Worm (Caenorhabditis elegans) whole organism, L3 larva: ENCODE results near the gene cdc-37.
"Not testable (repeated sequence)": the region's sequence is repeated elsewhere in the genome, so short reads cannot be mapped to it uniquely, and the experiment has no call there.

Experiments
- R02D3.7 ChIP-seq: fragments of 150-350 bp; optimal IDR thresholded peaks from 2 replicates; lab custom pipeline; 2014; ENCODE audit warnings: missing biosample characterization, missing genetic modification characterization
- elt-1 ChIP-seq: fragments of 150-350 bp; optimal IDR thresholded peaks from 2 replicates; lab custom pipeline; 2014; ENCODE audit warnings: missing biosample characterization, missing genetic modification characterization
- fos-1 ChIP-seq: fragments of 150-350 bp; optimal IDR thresholded peaks from 2 replicates; lab custom pipeline; 2014; ENCODE audit warnings: missing biosample characterization, missing genetic modification characterization
- hmg-11 ChIP-seq: sonication (generic microtip); optimal IDR thresholded peaks from 2 replicates; lab custom pipeline; 2016; ENCODE audit warnings: missing genetic modification characterization, missing compliant biosample characterization
- jun-1 ChIP-seq: fragments of 150-350 bp; optimal IDR thresholded peaks from 2 replicates; lab custom pipeline; 2014; ENCODE audit warnings: missing biosample characterization, missing genetic modification reagents, missing genetic modification characterization
- lin-15B ChIP-seq: fragments of 150-350 bp; optimal IDR thresholded peaks from 2 replicates; lab custom pipeline; 2014; ENCODE audit warnings: missing biosample characterization, missing genetic modification characterization
- mml-1 ChIP-seq: fragments of 150-350 bp; sonication (generic microtip); optimal IDR thresholded peaks from 3 replicates; lab custom pipeline; 2014; ENCODE audit warnings: missing biosample characterization, missing genetic modification characterization
- nfya-1 ChIP-seq: sonication (generic microtip); optimal IDR thresholded peaks from 2 replicates; lab custom pipeline; 2017; ENCODE audit warnings: missing genetic modification characterization, mild to moderate bottlenecking, missing compliant biosample characterization, antibody characterized with exemption, moderate library complexity; ENCODE audit not compliant: insufficient read depth
- snpc-4 ChIP-seq: fragments of 150-350 bp; optimal IDR thresholded peaks from 2 replicates; lab custom pipeline; 2014; ENCODE audit warnings: missing biosample characterization, missing genetic modification characterization
- zag-1 ChIP-seq: fragments of 150-350 bp; optimal IDR thresholded peaks from 2 replicates; lab custom pipeline; 2014; ENCODE audit warnings: missing biosample characterization, missing genetic modification characterization
- ztf-4 ChIP-seq: fragments of 150-350 bp; optimal IDR thresholded peaks from 2 replicates; lab custom pipeline; 2014; ENCODE audit warnings: missing biosample characterization, missing genetic modification characterization

The cdc-37 gene

ce11 chrII:536775-537174 is 43.6 kb downstream of the cdc-37 start, which contains the start of gene T27A1.2:
TSS of gene T27A1.2 (minus strand) at chrII:536875.
- TF ChIP-seq fos-1 (no peak), elt-1 (tag; lab: Kevin White, UChicago) (no peak), mml-1 (tag; lab: Kevin White, UChicago) (no peak), jun-1 (tag; lab: Kevin White, UChicago) (no peak), lin-15B (tag; lab: Kevin White, UChicago) (no peak), ztf-4 (tag; lab: Kevin White, UChicago) (no peak), hmg-11 (no peak), R02D3.7 (tag; lab: Kevin White, UChicago) (no peak), nfya-1 (tag; lab: Kevin White, UChicago) (no peak)

- TF ChIP-seq lin-15B, snpc-4, zag-1 (tag; lab: Kevin White, UChicago): not testable (repeated sequence)
Observed at ce11 chrII:535226-535625, 45.2 kb downstream of the cdc-37 start, which contains the start of gene T27A1.3. TSS of gene T27A1.3 (plus strand) at chrII:535526.
